Fruit fly (Drosophila melanogaster) whole organism, embryonic: ENCODE results near the gene CG2865.

Experiments used
- Atf-2 ChIP-seq: fragments of 200-800 bp; sonication (Bioruptor generic); optimal IDR thresholded peaks from 2 replicates; lab custom pipeline; 2016; ENCODE audit warnings: missing biosample characterization, missing genetic modification characterization
- Atf3 ChIP-seq: fragments of 200-800 bp; sonication (Bioruptor generic); optimal IDR thresholded peaks from 3 replicates; lab custom pipeline; 2016; ENCODE audit warnings: missing biosample characterization, missing genetic modification characterization
- Blimp-1 ChIP-seq: fragments of 200-800 bp; sonication (Bioruptor generic); optimal IDR thresholded peaks from 3 replicates; lab custom pipeline; 2018; ENCODE audit warnings: missing biosample characterization, missing genetic modification characterization, mild to moderate bottlenecking, moderate library complexity, missing genetic modification reagents
- CG11504 ChIP-seq: fragments of 200-800 bp; sonication (Bioruptor generic); optimal IDR thresholded peaks from 3 replicates; lab custom pipeline; 2019; ENCODE audit warnings: missing biosample characterization, mild to moderate bottlenecking, missing genetic modification characterization, moderate library complexity
- CG12391 ChIP-seq: fragments of 200-800 bp; sonication (Bioruptor generic); optimal IDR thresholded peaks from 3 replicates; lab custom pipeline; 2018; ENCODE audit warnings: missing biosample characterization, mild to moderate bottlenecking, missing genetic modification characterization, moderate library complexity
- CG15073 ChIP-seq: fragments of 200-800 bp; sonication (Bioruptor generic); optimal IDR thresholded peaks from 2 replicates; lab custom pipeline; 2016; ENCODE audit warnings: missing biosample characterization, missing genetic modification characterization
- CG15269 ChIP-seq: fragments of 200-800 bp; sonication (Bioruptor generic); optimal IDR thresholded peaks from 2 replicates; lab custom pipeline; 2018; ENCODE audit warnings: missing biosample characterization, mild to moderate bottlenecking, missing genetic modification characterization, moderate library complexity
- CG16813 ChIP-seq: fragments of 200-800 bp; sonication (Bioruptor generic); IDR thresholded peaks from 3 replicates; pipeline ENCODE4 v1.3.6; 2022; ENCODE audit warnings: missing biosample characterization, missing genetic modification characterization; ENCODE audit not compliant: partially characterized antibody
- CG16815 ChIP-seq: fragments of 200-800 bp; sonication (Bioruptor generic); optimal IDR thresholded peaks from 3 replicates; lab custom pipeline; 2017; ENCODE audit warnings: missing biosample characterization, mild to moderate bottlenecking, missing genetic modification characterization
- CG17186 ChIP-seq: fragments of 200-800 bp; sonication (Bioruptor generic); optimal IDR thresholded peaks from 3 replicates; lab custom pipeline; 2017; ENCODE audit warnings: missing biosample characterization, missing genetic modification reagents, missing genetic modification characterization
- CG17385 ChIP-seq: fragments of 200-800 bp; sonication (Bioruptor generic); optimal IDR thresholded peaks from 3 replicates; lab custom pipeline; 2018; ENCODE audit warnings: missing biosample characterization, mild to moderate bottlenecking, missing genetic modification characterization
- CG17802 ChIP-seq: fragments of 200-800 bp; sonication (Bioruptor generic); optimal IDR thresholded peaks from 2 replicates; lab custom pipeline; 2018; ENCODE audit warnings: missing biosample characterization, mild to moderate bottlenecking, missing genetic modification characterization, moderate library complexity
- CG18476 ChIP-seq: fragments of 200-800 bp; sonication (Bioruptor generic); optimal IDR thresholded peaks from 2 replicates; lab custom pipeline; 2016; ENCODE audit warnings: missing biosample characterization, mild to moderate bottlenecking, missing genetic modification characterization
- CG2678 ChIP-seq: fragments of 200-800 bp; sonication (Bioruptor generic); optimal IDR thresholded peaks from 3 replicates; lab custom pipeline; 2019; ENCODE audit warnings: missing biosample characterization, mild to moderate bottlenecking, missing genetic modification characterization, moderate library complexity
- CG3281 ChIP-seq: fragments of 200-800 bp; sonication (Bioruptor generic); optimal IDR thresholded peaks from 3 replicates; lab custom pipeline; 2017; ENCODE audit warnings: missing biosample characterization, mild to moderate bottlenecking, missing genetic modification characterization
- CG3407 ChIP-seq: fragments of 200-800 bp; sonication (Bioruptor generic); optimal IDR thresholded peaks from 2 replicates; lab custom pipeline; 2018; ENCODE audit warnings: missing biosample characterization, mild to moderate bottlenecking, missing genetic modification characterization
- CG34224 ChIP-seq: fragments of 200-800 bp; sonication (Bioruptor generic); IDR thresholded peaks from 3 replicates; pipeline ENCODE4 v1.3.6; 2022; ENCODE audit warnings: missing biosample characterization, missing genetic modification characterization; ENCODE audit not compliant: partially characterized antibody
- CG3726 ChIP-seq: fragments of 200-800 bp; sonication (Bioruptor generic); IDR thresholded peaks from 3 replicates; pipeline ENCODE4, ENCODE4 v1.3.6; 2022; ENCODE audit warnings: missing biosample characterization, missing genetic modification characterization
- CG4707 ChIP-seq: fragments of 200-800 bp; sonication (Bioruptor generic); optimal IDR thresholded peaks from 2 replicates; lab custom pipeline; 2018; ENCODE audit warnings: missing biosample characterization, mild to moderate bottlenecking, missing genetic modification characterization, moderate library complexity
- CG6272 ChIP-seq: fragments of 200-800 bp; sonication (Bioruptor generic); IDR thresholded peaks from 2 replicates; pipeline ENCODE4 v1.3.6; 2022; ENCODE audit warnings: missing biosample characterization, missing genetic modification characterization
- CG7372 ChIP-seq: fragments of 200-800 bp; sonication (Bioruptor generic); IDR thresholded peaks from 2 replicates; pipeline ENCODE4 v1.3.6; 2022; ENCODE audit warnings: missing biosample characterization, missing genetic modification characterization
- CG8089 ChIP-seq: fragments of 200-800 bp; sonication (Bioruptor generic); optimal IDR thresholded peaks from 3 replicates; lab custom pipeline; 2016; ENCODE audit warnings: missing biosample characterization, missing genetic modification characterization
- Camta ChIP-seq: fragments of 200-800 bp; sonication (Bioruptor generic); optimal IDR thresholded peaks from 2 replicates; lab custom pipeline; 2016; ENCODE audit warnings: missing biosample characterization, missing genetic modification characterization
- Dek ChIP-seq: fragments of 200-800 bp; sonication (Bioruptor generic); optimal IDR thresholded peaks from 3 replicates; lab custom pipeline; 2019; ENCODE audit warnings: missing biosample characterization, mild to moderate bottlenecking, missing genetic modification characterization, moderate library complexity
- Dref ChIP-seq: fragments of 200-800 bp; sonication (Bioruptor generic); IDR thresholded peaks from 2 replicates; pipeline ENCODE4 v1.3.6; 2022; ENCODE audit warnings: missing biosample characterization, missing genetic modification characterization
- E2f2 ChIP-seq: fragments of 200-800 bp; sonication (Bioruptor generic); IDR thresholded peaks from 2 replicates; pipeline ENCODE4 v1.3.6; 2022; ENCODE audit warnings: missing biosample characterization, missing genetic modification characterization
- Elba2 ChIP-seq: fragments of 200-800 bp; sonication (Bioruptor generic); optimal IDR thresholded peaks from 3 replicates; lab custom pipeline; 2016; ENCODE audit warnings: missing biosample characterization, missing genetic modification characterization
- Ets65A ChIP-seq: fragments of 200-800 bp; sonication (Bioruptor generic); peaks from one replicate; lab custom pipeline; 2016; ENCODE audit warnings: missing biosample characterization, missing genetic modification characterization
- Fer1 ChIP-seq: fragments of 200-800 bp; sonication (Bioruptor generic); optimal IDR thresholded peaks from 2 replicates; lab custom pipeline; 2017; ENCODE audit warnings: missing biosample characterization, mild to moderate bottlenecking, missing genetic modification characterization
- Gsc ChIP-seq: fragments of 200-800 bp; sonication (Bioruptor generic); IDR thresholded peaks from 2 replicates; pipeline ENCODE4 v1.3.6; 2022; ENCODE audit warnings: missing biosample characterization, missing genetic modification characterization
- NfI ChIP-seq: fragments of 200-800 bp; sonication (Bioruptor generic); optimal IDR thresholded peaks from 3 replicates; lab custom pipeline; 2018; ENCODE audit warnings: missing biosample characterization, mild to moderate bottlenecking, missing genetic modification characterization, moderate library complexity
- Oaz ChIP-seq: fragments of 200-800 bp; sonication (Bioruptor generic); IDR thresholded peaks from 2 replicates; pipeline ENCODE4 v1.3.6; 2022; ENCODE audit warnings: missing biosample characterization, missing genetic modification characterization
- abd-A ChIP-seq: fragments of 200-800 bp; sonication (Bioruptor generic); optimal IDR thresholded peaks from 3 replicates; lab custom pipeline; 2019; ENCODE audit warnings: missing biosample characterization, mild to moderate bottlenecking, missing genetic modification characterization, moderate library complexity
- bowl ChIP-seq: fragments of 200-800 bp; sonication (Bioruptor generic); IDR thresholded peaks from 2 replicates; pipeline ENCODE4 v1.3.6; 2022; ENCODE audit warnings: missing biosample characterization, missing genetic modification characterization
- br ChIP-seq: fragments of >200 bp; optimal IDR thresholded peaks from 2 replicates; lab custom pipeline; 2017
- h ChIP-seq: fragments of >200 bp; optimal IDR thresholded peaks from 2 replicates; lab custom pipeline; 2017
- jing ChIP-seq: fragments of 200-800 bp; sonication (Bioruptor generic); optimal IDR thresholded peaks from 2 replicates; lab custom pipeline; 2018; ENCODE audit warnings: missing biosample characterization, mild to moderate bottlenecking, missing genetic modification characterization
- lola ChIP-seq, 3 experiments: fragments of >200 bp in 2 of 3; fragments of 200-800 bp in 1 of 3; sonication (Bioruptor generic) in 1 of 3; optimal IDR thresholded peaks; 2 replicates each; lab custom pipeline; 2017 to 2019; ENCODE audit warnings: missing biosample characterization in 3 of 3, missing genetic modification characterization in 3 of 3, mild to moderate bottlenecking in 1 of 3, moderate library complexity in 1 of 3
- mld ChIP-seq: fragments of 200-800 bp; sonication (Bioruptor generic); IDR thresholded peaks from 3 replicates; pipeline ENCODE4 v1.3.6; 2022; ENCODE audit warnings: missing biosample characterization, missing genetic modification characterization; ENCODE audit not compliant: partially characterized antibody
- nerfin-1 ChIP-seq: fragments of 200-800 bp; sonication (Bioruptor generic); optimal IDR thresholded peaks from 3 replicates; lab custom pipeline; 2019; ENCODE audit warnings: missing biosample characterization, mild to moderate bottlenecking, missing genetic modification characterization, moderate library complexity
- onecut ChIP-seq: fragments of 200-800 bp; sonication (Bioruptor generic); IDR thresholded peaks from 2 replicates; pipeline ENCODE4 v1.3.6; 2022; ENCODE audit warnings: missing biosample characterization, missing genetic modification characterization
- p53 ChIP-seq: fragments of 200-800 bp; sonication (Bioruptor generic); optimal IDR thresholded peaks from 2 replicates; lab custom pipeline; 2016; ENCODE audit warnings: missing biosample characterization, missing genetic modification characterization
- pros ChIP-seq: fragments of 200-800 bp; sonication (Bioruptor generic); optimal IDR thresholded peaks from 3 replicates; lab custom pipeline; 2019; ENCODE audit warnings: missing biosample characterization, mild to moderate bottlenecking, missing genetic modification characterization, moderate library complexity
- pzg ChIP-seq: fragments of 200-800 bp; sonication (Bioruptor generic); optimal IDR thresholded peaks from 3 replicates; lab custom pipeline; 2018; ENCODE audit warnings: missing biosample characterization, mild to moderate bottlenecking, missing genetic modification characterization, moderate library complexity
- run ChIP-seq: fragments of 200-800 bp; sonication (Bioruptor generic); optimal IDR thresholded peaks from 3 replicates; lab custom pipeline; 2018; ENCODE audit warnings: missing biosample characterization, mild to moderate bottlenecking, missing genetic modification characterization
- sens-2 ChIP-seq: fragments of 200-800 bp; sonication (Bioruptor generic); IDR thresholded peaks from 2 replicates; pipeline ENCODE4 v1.3.6; 2022; ENCODE audit warnings: missing biosample characterization, missing genetic modification characterization
- sim ChIP-seq: fragments of 200-800 bp; sonication (Bioruptor generic); IDR thresholded peaks from 2 replicates; pipeline ENCODE4 v1.3.6; 2022; ENCODE audit warnings: missing biosample characterization, missing genetic modification characterization
- slou ChIP-seq: fragments of 200-800 bp; sonication (Bioruptor generic); optimal IDR thresholded peaks from 3 replicates; lab custom pipeline; 2016; ENCODE audit warnings: missing biosample characterization, missing genetic modification characterization
- tin ChIP-seq: fragments of 200-800 bp; sonication (Bioruptor generic); optimal IDR thresholded peaks from 3 replicates; lab custom pipeline; 2016; ENCODE audit warnings: missing biosample characterization, missing genetic modification characterization
- tll ChIP-seq, 2 experiments: fragments of 200-800 bp in 1 of 2; fragments of >200 bp in 1 of 2; sonication (Bioruptor generic) in 1 of 2; optimal IDR thresholded peaks; 2 replicates each; lab custom pipeline; 2017 to 2019; ENCODE audit warnings: missing biosample characterization in 2 of 2, missing genetic modification characterization in 2 of 2, mild to moderate bottlenecking in 1 of 2, moderate library complexity in 1 of 2
- zf30C ChIP-seq: fragments of 200-800 bp; sonication (Bioruptor generic); optimal IDR thresholded peaks from 3 replicates; lab custom pipeline; 2018; ENCODE audit warnings: missing biosample characterization, mild to moderate bottlenecking, missing genetic modification characterization

CG2865 gene

dm6 chrX:2318369-2318768 is 25.2 kb upstream of the CG2865 start (continued):
- TF ChIP-seq zf30C (GFP tag; lab: Kevin White, UChicago) (no peak), pzg (GFP tag; lab: Kevin White, UChicago) (no peak), CG16815 (GFP tag; lab: Kevin White, UChicago) (peak; percentile 51), Fer1 (GFP tag; lab: Kevin White, UChicago) (no peak), CG17802 (peak; percentile 19), CG15269 (tag; lab: Kevin White, UChicago) (no peak), pros (GFP tag; lab: Kevin White, UChicago) (peak; percentile 89), Dek (tag; lab: Kevin White, UChicago) (no peak), CG34224 (GFP tag; lab: Robert Waterston, UW) (no peak), CG3726 (GFP tag; lab: Robert Waterston, UW) (peak; percentile 72; the same call in 1 of the 3 replicates), jing (GFP tag; lab: Kevin White, UChicago) (peak; percentile 45), br (lab: Kevin White, UChicago) (no peak), CG3407 (GFP tag; lab: Kevin White, UChicago) (no peak), CG8089 (GFP tag; lab: Kevin White, UChicago) (no peak), mld (no peak), CG18476 (GFP tag; lab: Kevin White, UChicago) (no peak), run (tag; lab: Kevin White, UChicago) (no peak), bowl (GFP tag; lab: Robert Waterston, UW) (no peak), CG12391 (peak; percentile 52), CG16813 (GFP tag; lab: Robert Waterston, UW) (no peak), tin (GFP tag; lab: Kevin White, UChicago) (peak; percentile 17), CG11504 (peak; percentile 56), abd-A (no peak), onecut (peak; percentile 47), Dref (GFP tag; lab: Robert Waterston, UW) (no peak), Ets65A (no peak), NfI (GFP tag; lab: Kevin White, UChicago) (no peak), p53 (GFP tag; lab: Kevin White, UChicago) (peak; percentile 13), nerfin-1 (tag; lab: Kevin White, UChicago) (peak; percentile 49), Camta (GFP tag; lab: Kevin White, UChicago) (peak; percentile 56), CG2678 (tag; lab: Kevin White, UChicago) (peak; percentile 44), sens-2 (GFP tag; lab: Robert Waterston, UW) (no peak), h (lab: Kevin White, UChicago) (no peak), Atf-2 (GFP tag; lab: Kevin White, UChicago) (peak; percentile 33), slou (GFP tag; lab: Kevin White, UChicago) (no peak), Atf3 (GFP tag; lab: Kevin White, UChicago) (no peak), CG4707 (GFP tag; lab: Kevin White, UChicago) (no peak), sim (GFP tag; lab: Robert Waterston, UW) (peak; percentile 78), Oaz (0 out of 2 replicates have a peak, but pooled peaks have one; percentile 32), Blimp-1 (GFP tag; lab: Kevin White, UChicago) (peak; percentile 57), Elba2 (GFP tag; lab: Kevin White, UChicago) (no peak), CG3281 (GFP tag; lab: Kevin White, UChicago) (no peak), CG17385 (peak; percentile 31), CG7372 (GFP tag; lab: Robert Waterston, UW) (peak; percentile 53; the same call in 1 of the 2 replicates), CG6272 (GFP tag; lab: Robert Waterston, UW) (peak; percentile 72), lola (GFP tag; optimal IDR thresholded peaks at IDR 0.05; lab: Kevin White, UChicago) (peak in 1 of 3 experiments; percentile 36), tll (GFP tag; optimal IDR thresholded peaks at IDR 0.05; lab: Kevin White, UChicago) (no peak), CG17186 (no peak), CG15073 (no peak), E2f2 (GFP tag; lab: Robert Waterston, UW) (0 out of 2 replicates have a peak, but pooled peaks have one; percentile 23), Gsc (GFP tag; lab: Robert Waterston, UW) (peak; percentile 71)
